Fruit fly (Drosophila melanogaster) whole organism, embryonic: ENCODE measurements around the gene CG9795.

Experiments used
- Abd-B ChIP-seq: fragments of 200-800 bp; sonication (Bioruptor generic); optimal IDR thresholded peaks from 2 replicates; lab custom pipeline; 2018; ENCODE audit warnings: missing biosample characterization, mild to moderate bottlenecking, missing genetic modification characterization, moderate library complexity
- CG10366 ChIP-seq: fragments of 200-800 bp; sonication (Bioruptor generic); IDR thresholded peaks from 2 replicates; pipeline ENCODE4 v1.3.6; 2022; ENCODE audit warnings: missing biosample characterization, missing genetic modification characterization
- CG13424 ChIP-seq: fragments of 200-800 bp; sonication (Bioruptor generic); optimal IDR thresholded peaks from 2 replicates; lab custom pipeline; 2019; ENCODE audit warnings: missing biosample characterization, mild to moderate bottlenecking, missing genetic modification characterization, moderate library complexity
- CG9932 ChIP-seq: fragments of 200-800 bp; sonication (Bioruptor generic); IDR thresholded peaks from 2 replicates; pipeline ENCODE4 v1.3.6; 2022; ENCODE audit warnings: missing biosample characterization, missing genetic modification characterization
- abd-A ChIP-seq: fragments of 200-800 bp; sonication (Bioruptor generic); optimal IDR thresholded peaks from 3 replicates; lab custom pipeline; 2019; ENCODE audit warnings: missing biosample characterization, mild to moderate bottlenecking, missing genetic modification characterization, moderate library complexity
- dmrt99B ChIP-seq: fragments of 200-800 bp; sonication (Bioruptor generic); optimal IDR thresholded peaks from 2 replicates; lab custom pipeline; 2018; ENCODE audit warnings: missing biosample characterization, mild to moderate bottlenecking, missing genetic modification characterization, moderate library complexity
- ftz-f1 ChIP-seq: fragments of 200-800 bp; sonication (Bioruptor generic); optimal IDR thresholded peaks from 2 replicates; lab custom pipeline; 2016; ENCODE audit warnings: missing biosample characterization, missing genetic modification characterization
- hb ChIP-seq: fragments of 200-800 bp; sonication (Bioruptor generic); IDR thresholded peaks from 3 replicates; pipeline ENCODE4 v1.3.6; 2022; ENCODE audit warnings: missing biosample characterization, missing genetic modification characterization; ENCODE audit not compliant: partially characterized antibody
- lilli ChIP-seq: fragments of 200-800 bp; sonication (Bioruptor generic); optimal IDR thresholded peaks from 3 replicates; lab custom pipeline; 2016; ENCODE audit warnings: missing biosample characterization, missing genetic modification characterization

- TF ChIP-seq lilli (GFP tag; lab: Kevin White, UChicago) (no peak), CG9932 (GFP tag; lab: Robert Waterston, UW) (no peak), CG10366 (GFP tag; lab: Robert Waterston, UW) (no peak), hb (GFP tag; lab: Robert Waterston, UW) (no peak), Abd-B (GFP tag; lab: Kevin White, UChicago) (no peak), dmrt99B (tag; lab: Kevin White, UChicago) (no peak), abd-A (tag; lab: Kevin White, UChicago) (no peak), CG13424 (tag; lab: Kevin White, UChicago) (no peak), ftz-f1 (no peak)
Measured at dm6 chr3R:4294689-4295088, 24.8 kb upstream of the CG9795 start, which contains the start of gene Nepl11.
